Worm (Caenorhabditis elegans): ENCODE data around the gene C45G9.5.

ce11 chrIII:5051949-5052348 is 4.0 kb downstream of the C45G9.5 start, which contains the start of gene C45G9.15:
- TF ChIP-seq cog-1 (tag; optimal IDR thresholded peaks at IDR 0.05), result no peak
- TF ChIP-seq tab-1 (GFP tag; IDR thresholded peaks at IDR 0.05), result no peak
- TF ChIP-seq flt-1 (GFP tag; IDR thresholded peaks at IDR 0.05), result no peak
- TF ChIP-seq T22C8.4 (GFP tag; IDR thresholded peaks at IDR 0.05), result no peak
- TF ChIP-seq ztf-29 (GFP tag; IDR thresholded peaks at IDR 0.05), result no peak
- no peak for TF ChIP-seq med-1 (GFP tag; optimal IDR thresholded peaks at IDR 0.05; ENCODE audit: insufficient read depth)
- TF ChIP-seq ref-1 (GFP tag; conservative IDR thresholded peaks at IDR 0.05), result no peak
- TF ChIP-seq klf-2 (GFP tag; conservative IDR thresholded peaks at IDR 0.05), result no peak
